Fruit fly (Drosophila melanogaster): ENCODE measurements around the gene CG6785.

DNA sequence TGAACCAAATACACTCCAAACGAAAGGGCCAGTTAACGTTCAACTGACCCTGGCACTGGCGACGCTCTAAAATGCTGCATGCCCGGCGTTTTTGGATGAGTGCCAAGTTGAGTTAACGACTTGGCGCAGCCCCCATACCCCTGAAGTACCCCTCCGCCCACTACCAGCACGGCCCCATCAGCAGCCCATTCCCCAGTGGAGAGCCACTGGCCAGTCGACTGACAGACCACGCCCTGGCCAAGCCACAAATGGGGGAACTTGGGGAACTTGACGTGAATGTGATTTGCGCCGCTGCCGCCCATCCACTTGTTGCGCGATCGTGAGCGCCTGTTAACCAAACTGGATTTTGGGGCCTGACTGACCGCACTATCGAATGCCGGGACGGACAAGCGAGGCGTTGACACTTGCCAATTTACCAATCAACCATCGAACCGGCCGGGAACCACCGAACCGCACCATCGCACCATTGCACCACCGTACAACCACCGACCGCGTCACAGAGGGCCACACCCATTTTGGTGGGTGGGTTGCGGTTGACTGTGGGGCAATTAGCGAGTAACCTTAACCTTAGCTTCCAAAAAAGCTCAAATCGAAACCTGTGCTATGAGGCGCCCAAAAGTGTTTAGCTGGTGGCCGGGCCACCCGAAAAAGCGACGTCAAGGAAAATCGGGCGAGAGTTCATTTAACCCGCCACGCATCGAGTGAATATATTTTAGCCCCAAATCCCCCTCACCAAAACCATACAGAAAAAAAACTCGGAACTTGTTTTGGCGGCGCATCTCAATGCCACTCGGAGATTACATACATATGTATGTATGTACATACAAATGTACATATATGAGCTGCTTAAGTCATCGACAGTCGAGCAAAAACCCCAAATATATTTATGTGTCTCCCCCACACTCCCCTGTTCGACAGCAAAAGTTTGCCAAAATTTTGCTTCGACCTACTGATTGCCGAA, 39.3 kb downstream of the CG6785 start:
- TF ChIP-seq topi (GFP tag; optimal IDR thresholded peaks at IDR 0.05) (no peak), cyc (GFP tag; optimal IDR thresholded peaks at IDR 0.05) (no peak), Sox102F (GFP tag; optimal IDR thresholded peaks at IDR 0.05) (no peak)

Measured in whole organism, prepupa.